Worm (Caenorhabditis elegans) whole organism, late embryonic: ENCODE results near the gene B0310.3.

Experiments used
- ama-1 ChIP-seq: fragments of 150-350 bp; optimal IDR thresholded peaks from 2 replicates; lab custom pipeline; 2014
- pag-3 ChIP-seq: sonication (generic microtip); optimal IDR thresholded peaks from 2 replicates; lab custom pipeline; 2016; ENCODE audit warnings: missing compliant biosample characterization, missing genetic modification characterization, borderline replicate concordance

ce11 chrX:551175-551729 is 30.5 kb upstream of the B0310.3 start, which contains the start of gene F57C12.2:
- no peak for TF ChIP-seq ama-1
- no peak for TF ChIP-seq pag-3 (tag; lab: Kevin White, UChicago)
